Fruit fly (Drosophila melanogaster) whole organism, prepupa: ENCODE data around the gene Grip71.

Experiments
- Blimp-1 ChIP-seq: fragments of 200-800 bp; sonication (Bioruptor generic); optimal IDR thresholded peaks from 3 replicates; lab custom pipeline; 2017; ENCODE audit warnings: missing biosample characterization, missing genetic modification characterization, mild to moderate bottlenecking, moderate library complexity, missing genetic modification reagents
- CG10631 ChIP-seq: fragments of 200-800 bp; sonication (Bioruptor generic); optimal IDR thresholded peaks from 2 replicates; lab custom pipeline; 2016; ENCODE audit warnings: missing biosample characterization, missing genetic modification characterization
- CG10669 ChIP-seq: fragments of 200-800 bp; sonication (Bioruptor generic); optimal IDR thresholded peaks from 3 replicates; lab custom pipeline; 2018; ENCODE audit warnings: missing biosample characterization, mild to moderate bottlenecking, missing genetic modification characterization, moderate library complexity
- CG11294 ChIP-seq: fragments of 200-800 bp; sonication (Bioruptor generic); IDR thresholded peaks from 2 replicates; pipeline ENCODE4 v1.3.6; 2022; ENCODE audit warnings: missing biosample characterization, missing genetic modification characterization
- CG11902 ChIP-seq: fragments of 200-800 bp; sonication (Bioruptor generic); optimal IDR thresholded peaks from 3 replicates; lab custom pipeline; 2016; ENCODE audit warnings: missing biosample characterization, missing genetic modification characterization
- CG1621 ChIP-seq: fragments of 200-800 bp; sonication (Bioruptor generic); optimal IDR thresholded peaks from 3 replicates; lab custom pipeline; 2018; ENCODE audit warnings: missing biosample characterization, mild to moderate bottlenecking, missing genetic modification characterization
- CG16779 ChIP-seq: fragments of 200-800 bp; sonication (Bioruptor generic); optimal IDR thresholded peaks from 3 replicates; lab custom pipeline; 2017; ENCODE audit warnings: missing biosample characterization, mild to moderate bottlenecking, missing genetic modification characterization
- CG31627 ChIP-seq: fragments of 200-800 bp; sonication (Bioruptor generic); optimal IDR thresholded peaks from 3 replicates; lab custom pipeline; 2016; ENCODE audit warnings: missing biosample characterization, missing genetic modification characterization
- CG32006 ChIP-seq: fragments of 200-800 bp; sonication (Bioruptor generic); optimal IDR thresholded peaks from 3 replicates; lab custom pipeline; 2017; ENCODE audit warnings: missing biosample characterization, mild to moderate bottlenecking, missing genetic modification characterization
- CG34406 ChIP-seq: fragments of 200-800 bp; sonication (Bioruptor generic); optimal IDR thresholded peaks from 3 replicates; lab custom pipeline; 2016; ENCODE audit warnings: missing biosample characterization, missing genetic modification characterization
- CG4318 ChIP-seq: fragments of 200-800 bp; sonication (Bioruptor generic); optimal IDR thresholded peaks from 3 replicates; lab custom pipeline; 2017; ENCODE audit warnings: missing biosample characterization, mild to moderate bottlenecking, missing genetic modification characterization
- CG6163 ChIP-seq: fragments of 200-800 bp; sonication (Bioruptor generic); IDR thresholded peaks from 3 replicates; pipeline ENCODE4 v1.3.6; 2022; ENCODE audit warnings: missing biosample characterization, missing genetic modification characterization
- CG6276 ChIP-seq: fragments of 200-800 bp; sonication (Bioruptor generic); optimal IDR thresholded peaks from 2 replicates; lab custom pipeline; 2017; ENCODE audit warnings: missing biosample characterization, mild to moderate bottlenecking, missing genetic modification characterization
- CG6792 ChIP-seq: fragments of 200-800 bp; sonication (Bioruptor generic); optimal IDR thresholded peaks from 3 replicates; lab custom pipeline; 2016; ENCODE audit warnings: missing biosample characterization, missing genetic modification characterization
- CG6808 ChIP-seq: fragments of 200-800 bp; sonication (Bioruptor generic); optimal IDR thresholded peaks from 3 replicates; lab custom pipeline; 2017; ENCODE audit warnings: missing biosample characterization, missing genetic modification characterization, mild to moderate bottlenecking, moderate library complexity, missing genetic modification reagents
- CG6854 ChIP-seq: fragments of 200-800 bp; sonication (Bioruptor generic); optimal IDR thresholded peaks from 2 replicates; lab custom pipeline; 2017; ENCODE audit warnings: missing biosample characterization, mild to moderate bottlenecking, missing genetic modification characterization
- CG7368 ChIP-seq: fragments of 200-800 bp; sonication (Bioruptor generic); optimal IDR thresholded peaks from 3 replicates; lab custom pipeline; 2016; ENCODE audit warnings: missing biosample characterization, missing genetic modification characterization
- CG8119 ChIP-seq: fragments of 200-800 bp; sonication (Bioruptor generic); IDR thresholded peaks from 3 replicates; pipeline ENCODE4 v1.3.6; 2022; ENCODE audit warnings: missing biosample characterization, missing genetic modification characterization
- CG8319 ChIP-seq: fragments of 200-800 bp; sonication (Bioruptor generic); optimal IDR thresholded peaks from 3 replicates; lab custom pipeline; 2016; ENCODE audit warnings: missing biosample characterization, missing genetic modification characterization
- CG8632 ChIP-seq: fragments of 200-800 bp; sonication (Bioruptor generic); optimal IDR thresholded peaks from 3 replicates; lab custom pipeline; 2016; ENCODE audit warnings: missing biosample characterization, missing genetic modification characterization
- CG9139 ChIP-seq: fragments of 200-800 bp; sonication (Bioruptor generic); optimal IDR thresholded peaks from 3 replicates; lab custom pipeline; 2017; ENCODE audit warnings: missing biosample characterization, mild to moderate bottlenecking, missing genetic modification characterization
- Eip75B ChIP-seq: fragments of 200-800 bp; sonication (Bioruptor generic); optimal IDR thresholded peaks from 3 replicates; lab custom pipeline; 2016; ENCODE audit warnings: missing biosample characterization, missing genetic modification characterization
- Eip78C ChIP-seq: fragments of 200-800 bp; sonication (Bioruptor generic); peaks from one replicate; lab custom pipeline; 2016; ENCODE audit warnings: missing biosample characterization, missing genetic modification characterization
- Ets96B ChIP-seq: fragments of 200-800 bp; optimal IDR thresholded peaks from 2 replicates; lab custom pipeline; 2019; ENCODE audit warnings: missing biosample characterization, mild to moderate bottlenecking, missing genetic modification characterization, moderate library complexity
- Gug ChIP-seq: fragments of 200-800 bp; sonication (Bioruptor generic); IDR thresholded peaks from 2 replicates; pipeline ENCODE4 v1.3.6; 2022; ENCODE audit warnings: missing biosample characterization, missing genetic modification characterization
- Hr4 ChIP-seq: fragments of 200-800 bp; sonication (Bioruptor generic); optimal IDR thresholded peaks from 3 replicates; lab custom pipeline; 2016; ENCODE audit warnings: missing biosample characterization, missing genetic modification characterization
- Met ChIP-seq: fragments of 200-800 bp; sonication (Bioruptor generic); optimal IDR thresholded peaks from 3 replicates; lab custom pipeline; 2016; ENCODE audit warnings: missing biosample characterization, missing genetic modification characterization
- OdsH ChIP-seq: fragments of 200-800 bp; sonication (Bioruptor generic); optimal IDR thresholded peaks from 3 replicates; lab custom pipeline; 2016; ENCODE audit warnings: missing biosample characterization, missing genetic modification characterization
- Smox ChIP-seq: fragments of 200-800 bp; sonication (Bioruptor generic); optimal IDR thresholded peaks from 3 replicates; lab custom pipeline; 2016; ENCODE audit warnings: missing biosample characterization, missing genetic modification characterization
- Sox102F ChIP-seq: fragments of 200-800 bp; sonication (Bioruptor generic); optimal IDR thresholded peaks from 2 replicates; lab custom pipeline; 2016; ENCODE audit warnings: missing biosample characterization, mild to moderate bottlenecking, missing genetic modification characterization
- Sox14 ChIP-seq: fragments of 200-800 bp; sonication (Bioruptor generic); optimal IDR thresholded peaks from 3 replicates; lab custom pipeline; 2016; ENCODE audit warnings: missing biosample characterization, missing genetic modification characterization
- Sox15 ChIP-seq: fragments of 200-800 bp; sonication (Bioruptor generic); optimal IDR thresholded peaks from 3 replicates; lab custom pipeline; 2016; ENCODE audit warnings: missing biosample characterization, missing genetic modification characterization
- achi ChIP-seq: fragments of 200-800 bp; sonication (Bioruptor generic); optimal IDR thresholded peaks from 3 replicates; lab custom pipeline; 2016; ENCODE audit warnings: missing biosample characterization, missing genetic modification characterization
- acj6 ChIP-seq: fragments of 200-800 bp; sonication (Bioruptor generic); optimal IDR thresholded peaks from 3 replicates; lab custom pipeline; 2016; ENCODE audit warnings: missing biosample characterization, missing genetic modification characterization
- cyc ChIP-seq: fragments of 200-800 bp; sonication (Bioruptor generic); optimal IDR thresholded peaks from 3 replicates; lab custom pipeline; 2016; ENCODE audit warnings: missing biosample characterization, missing genetic modification characterization
- dac ChIP-seq: fragments of 200-800 bp; sonication (Bioruptor generic); optimal IDR thresholded peaks from 2 replicates; lab custom pipeline; 2017; ENCODE audit warnings: missing biosample characterization, mild to moderate bottlenecking, missing genetic modification characterization
- eg ChIP-seq: fragments of 200-800 bp; sonication (Bioruptor generic); IDR thresholded peaks from 3 replicates; pipeline ENCODE4 v1.3.6; 2022; ENCODE audit warnings: missing biosample characterization, missing genetic modification characterization
- esn ChIP-seq: fragments of 200-800 bp; sonication (Bioruptor generic); optimal IDR thresholded peaks from 2 replicates; lab custom pipeline; 2016; ENCODE audit warnings: missing biosample characterization, mild to moderate bottlenecking, missing genetic modification characterization, moderate library complexity
- fd59A ChIP-seq: fragments of 200-800 bp; sonication (Bioruptor generic); optimal IDR thresholded peaks from 2 replicates; lab custom pipeline; 2017; ENCODE audit warnings: missing biosample characterization, mild to moderate bottlenecking, missing genetic modification characterization, missing genetic modification reagents
- fd85E ChIP-seq: fragments of 200-800 bp; sonication (Bioruptor generic); optimal IDR thresholded peaks from 3 replicates; lab custom pipeline; 2016; ENCODE audit warnings: missing biosample characterization, missing genetic modification characterization
- fkh ChIP-seq: fragments of 200-800 bp; sonication (Bioruptor generic); optimal IDR thresholded peaks from 3 replicates; lab custom pipeline; 2017; ENCODE audit warnings: missing biosample characterization, mild to moderate bottlenecking, missing genetic modification characterization, moderate library complexity
- lz ChIP-seq: fragments of 200-800 bp; sonication (Bioruptor generic); optimal IDR thresholded peaks from 3 replicates; lab custom pipeline; 2016; ENCODE audit warnings: missing biosample characterization, missing genetic modification characterization
- net ChIP-seq: fragments of 200-800 bp; sonication (Bioruptor generic); optimal IDR thresholded peaks from 3 replicates; lab custom pipeline; 2016; ENCODE audit warnings: missing biosample characterization, missing genetic modification characterization
- pdm3 ChIP-seq: fragments of 200-800 bp; sonication (Bioruptor generic); optimal IDR thresholded peaks from 3 replicates; lab custom pipeline; 2016; ENCODE audit warnings: missing biosample characterization, missing genetic modification characterization
- salr ChIP-seq, 2 experiments: fragments of 200-800 bp; sonication (Bioruptor generic); optimal IDR thresholded peaks; 3 replicates each; lab custom pipeline; 2016 to 2018; ENCODE audit warnings: missing biosample characterization in 2 of 2, missing genetic modification characterization in 2 of 2, mild to moderate bottlenecking in 1 of 2
- spab ChIP-seq: fragments of 200-800 bp; sonication (Bioruptor generic); optimal IDR thresholded peaks from 2 replicates; lab custom pipeline; 2017; ENCODE audit warnings: missing biosample characterization, mild to moderate bottlenecking, missing genetic modification characterization, missing genetic modification reagents
- ss ChIP-seq, 2 experiments: fragments of 200-800 bp; sonication (Bioruptor generic); optimal IDR thresholded peaks; 2 replicates in 1 of 2; 3 replicates in 1 of 2; lab custom pipeline; 2017 to 2018; ENCODE audit warnings: mild to moderate bottlenecking in 2 of 2, missing biosample characterization in 2 of 2, missing genetic modification characterization in 2 of 2, moderate library complexity in 1 of 2
- topi ChIP-seq: fragments of 200-800 bp; sonication (Bioruptor generic); optimal IDR thresholded peaks from 3 replicates; lab custom pipeline; 2016; ENCODE audit warnings: missing biosample characterization, missing genetic modification characterization

The Grip71 gene

DNA sequence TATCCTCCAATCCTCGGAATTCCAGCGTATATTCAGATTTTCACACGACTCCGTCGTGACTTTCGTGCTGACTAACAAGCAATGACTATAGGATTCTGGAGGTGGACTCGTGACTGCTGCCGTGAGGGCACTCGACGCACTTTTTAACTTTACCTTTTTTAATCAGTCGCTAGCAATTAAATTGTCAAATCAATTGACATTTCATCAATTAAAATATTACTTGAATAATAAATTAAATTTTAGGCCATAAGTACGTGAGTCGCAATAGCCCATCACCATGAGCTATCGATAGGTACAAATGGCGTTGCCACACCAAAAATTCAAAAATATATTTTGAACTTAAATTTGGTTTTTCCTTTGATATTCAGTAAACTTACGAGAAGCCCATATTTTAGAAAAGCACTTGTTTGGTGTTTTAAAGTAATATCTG, 3.0 kb upstream of the Grip71 start, which contains the start of gene Jwa (continued):
- peak; percentile 85 for TF ChIP-seq Hr4 (GFP tag; lab: Kevin White, UChicago)
- TF ChIP-seq Met (GFP tag; lab: Kevin White, UChicago) = peak; percentile 87
- TF ChIP-seq CG7368 = peak; percentile 67
- peak; percentile 92 for TF ChIP-seq CG10631
- TF ChIP-seq Eip78C (GFP tag; lab: Kevin White, UChicago) = peak; percentile 89
- peak; percentile 77 for TF ChIP-seq Gug (GFP tag; lab: Robert Waterston, UW)
- peak; percentile 20 to 54 for TF ChIP-seq salr (GFP tag; optimal IDR thresholded peaks at IDR 0.05; lab: Kevin White, UChicago)
- TF ChIP-seq fd85E = no peak
- TF ChIP-seq CG10669 (GFP tag; lab: Kevin White, UChicago) = peak; percentile 58
- TF ChIP-seq ss (GFP tag; optimal IDR thresholded peaks at IDR 0.05; lab: Kevin White, UChicago) = peak in 1 of 2 experiments; percentile 63
- peak; percentile 62 for TF ChIP-seq CG4318 (GFP tag; lab: Kevin White, UChicago)
- no peak for TF ChIP-seq CG6854 (GFP tag; lab: Kevin White, UChicago)
- TF ChIP-seq lz = peak; percentile 96
- TF ChIP-seq pdm3 (GFP tag; lab: Kevin White, UChicago) = peak; percentile 95
- TF ChIP-seq CG1621 (tag; lab: Kevin White, UChicago) = peak; percentile 74
- no peak for TF ChIP-seq CG16779 (tag; lab: Kevin White, UChicago)
- peak; percentile 91 for TF ChIP-seq Sox14 (GFP tag; lab: Kevin White, UChicago)
- TF ChIP-seq dac (GFP tag; lab: Kevin White, UChicago) = peak; percentile 84
- TF ChIP-seq fkh = peak; percentile 32
- peak; percentile 96 for TF ChIP-seq CG31627 (GFP tag; lab: Kevin White, UChicago)
- TF ChIP-seq Sox15 (GFP tag; lab: Kevin White, UChicago) = peak; percentile 85
- peak; percentile 87 for TF ChIP-seq eg (GFP tag; lab: Robert Waterston, UW)

DNA sequence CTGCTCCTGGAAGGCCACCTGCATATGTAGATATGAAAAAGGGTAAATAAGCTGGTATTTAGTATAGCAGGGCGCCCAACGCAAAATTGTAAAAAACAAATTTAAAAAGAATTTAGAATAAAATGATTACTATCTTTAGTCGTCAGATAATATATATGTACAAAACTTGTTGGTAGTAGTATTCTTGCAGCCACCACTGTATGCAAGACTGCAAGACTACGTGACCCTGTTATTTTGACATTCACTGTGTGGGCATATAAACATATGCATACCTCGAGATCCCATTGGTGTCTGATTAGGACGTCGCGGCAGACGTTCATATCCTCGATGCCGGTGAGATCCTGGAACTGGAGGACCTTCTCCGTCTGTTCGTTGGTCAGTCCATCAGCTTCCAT, 805 bp upstream of the Grip71 start:
- TF ChIP-seq CG8632 (GFP tag; lab: Kevin White, UChicago) = no peak
- peak; percentile 63 for TF ChIP-seq esn (GFP tag; lab: Kevin White, UChicago)
- TF ChIP-seq CG11902 = peak; percentile 3
- TF ChIP-seq achi = peak; percentile 54
- TF ChIP-seq Met (GFP tag; lab: Kevin White, UChicago) = peak; percentile 56
- no peak for TF ChIP-seq CG9139 (GFP tag; lab: Kevin White, UChicago)
- TF ChIP-seq CG8119 (GFP tag; lab: Robert Waterston, UW) = no peak
- TF ChIP-seq CG16779 (tag; lab: Kevin White, UChicago) = no peak
- peak; percentile 9 for TF ChIP-seq CG32006 (GFP tag; lab: Kevin White, UChicago)
- peak; percentile 10 for TF ChIP-seq CG8319 (GFP tag; lab: Kevin White, UChicago)
- peak; percentile 34 for TF ChIP-seq cyc (GFP tag; lab: Kevin White, UChicago)
- TF ChIP-seq CG6854 (GFP tag; lab: Kevin White, UChicago) = no peak
- TF ChIP-seq Ets96B (tag; lab: Kevin White, UChicago) = no peak
- peak; percentile 9 for TF ChIP-seq fd59A
- no peak for TF ChIP-seq Blimp-1
- TF ChIP-seq Eip78C (GFP tag; lab: Kevin White, UChicago) = peak; percentile 89
- TF ChIP-seq spab (GFP tag; lab: Kevin White, UChicago) = no peak
- TF ChIP-seq salr (GFP tag; optimal IDR thresholded peaks at IDR 0.05; lab: Kevin White, UChicago) = no peak
- TF ChIP-seq Smox (GFP tag; lab: Kevin White, UChicago) = peak; percentile 63
- TF ChIP-seq Sox102F = peak; percentile 19
- peak; percentile 38 for TF ChIP-seq CG6792 (GFP tag; lab: Kevin White, UChicago)
- peak; percentile 27 for TF ChIP-seq acj6 (GFP tag; lab: Kevin White, UChicago)
- peak; percentile 55 for TF ChIP-seq net
- TF ChIP-seq Gug (GFP tag; lab: Robert Waterston, UW) = no peak
- TF ChIP-seq CG6808 (GFP tag; lab: Kevin White, UChicago) = no peak
- TF ChIP-seq Eip75B = peak; percentile 44
- peak; percentile 61 for TF ChIP-seq fkh
- peak; percentile 63 for TF ChIP-seq CG31627 (GFP tag; lab: Kevin White, UChicago)
- peak; percentile 61 for TF ChIP-seq lz
- peak; percentile 60 for TF ChIP-seq OdsH (GFP tag; lab: Kevin White, UChicago)
- no peak for TF ChIP-seq CG6276
- no peak for TF ChIP-seq dac (GFP tag; lab: Kevin White, UChicago)
- TF ChIP-seq pdm3 (GFP tag; lab: Kevin White, UChicago) = peak; percentile 56
- no peak for TF ChIP-seq Sox15 (GFP tag; lab: Kevin White, UChicago)
- TF ChIP-seq CG10669 (GFP tag; lab: Kevin White, UChicago) = peak; percentile 11
- TF ChIP-seq topi = peak; percentile 62
- no peak for TF ChIP-seq CG34406 (GFP tag; lab: Kevin White, UChicago)
- TF ChIP-seq CG11294 (GFP tag; lab: Robert Waterston, UW) = no peak
- peak; percentile 13; the same call in 1 of the 3 replicates for TF ChIP-seq CG6163 (GFP tag; lab: Robert Waterston, UW)
- no peak for TF ChIP-seq fd85E
- TF ChIP-seq Sox14 (GFP tag; lab: Kevin White, UChicago) = no peak
